Worm (Caenorhabditis elegans) whole organism, L1 larva: ENCODE results near the gene C53A5.17.

Experiments
- C04F5.9 ChIP-seq: sonication (generic microtip); optimal IDR thresholded peaks from 2 replicates; lab custom pipeline; 2016; ENCODE audit warnings: missing genetic modification characterization, missing compliant biosample characterization
- C16A3.4 ChIP-seq: fragments of 150-350 bp; optimal IDR thresholded peaks from 2 replicates; lab custom pipeline; 2014; ENCODE audit warnings: missing biosample characterization, missing genetic modification characterization
- F16B12.6 ChIP-seq: fragments of 150-350 bp; optimal IDR thresholded peaks from 2 replicates; lab custom pipeline; 2014; ENCODE audit warnings: missing biosample characterization, missing genetic modification characterization
- aha-1 ChIP-seq: fragments of 150-350 bp; optimal IDR thresholded peaks from 2 replicates; lab custom pipeline; 2014; ENCODE audit warnings: missing biosample characterization, missing genetic modification characterization
- alr-1 ChIP-seq: fragments of 200-800 bp; sonication (Bioruptor generic); optimal IDR thresholded peaks from 2 replicates; lab custom pipeline; 2018; ENCODE audit warnings: borderline replicate concordance, mild to moderate bottlenecking, missing genetic modification characterization, missing compliant biosample characterization
- aly-2 ChIP-seq: fragments of 150-350 bp; optimal IDR thresholded peaks from 2 replicates; lab custom pipeline; 2014; ENCODE audit warnings: missing biosample characterization, missing genetic modification characterization
- ama-1 ChIP-seq: fragments of 150-350 bp; optimal IDR thresholded peaks from 2 replicates; lab custom pipeline; 2014
- blmp-1 ChIP-seq: fragments of 150-350 bp; optimal IDR thresholded peaks from 2 replicates; lab custom pipeline; 2014; ENCODE audit warnings: missing biosample characterization, missing genetic modification characterization
- ceh-63 ChIP-seq: fragments of 200-800 bp; sonication (Bioruptor generic); optimal IDR thresholded peaks from 2 replicates; lab custom pipeline; 2018; ENCODE audit warnings: mild to moderate bottlenecking, missing genetic modification characterization, missing compliant biosample characterization
- ceh-82 ChIP-seq, 3 experiments: fragments of 150-350 bp in 1 of 3; sonication (generic microtip) in 2 of 3; optimal IDR thresholded peaks; 2 replicates each; lab custom pipeline; 2014 to 2017; ENCODE audit warnings: missing biosample characterization in 3 of 3, missing genetic modification characterization in 3 of 3
- ceh-88 ChIP-seq: fragments of 200-800 bp; sonication (Bioruptor generic); IDR thresholded peaks from 2 replicates; pipeline ENCODE4 v1.3.6; 2022; ENCODE audit warnings: missing genetic modification characterization, missing compliant biosample characterization
- dsc-1 ChIP-seq: sonication (generic microtip); optimal IDR thresholded peaks from 2 replicates; lab custom pipeline; 2016; ENCODE audit warnings: mild to moderate bottlenecking, missing genetic modification characterization, missing compliant biosample characterization
- efl-1 ChIP-seq, 4 experiments: fragments of 150-350 bp; optimal IDR thresholded peaks in 3 of 4; peaks in 1 of 4; 1 replicate in 1 of 4; 2 replicates in 3 of 4; lab custom pipeline; 2014; ENCODE audit warnings: missing biosample characterization in 2 of 4, missing genetic modification characterization in 2 of 4, missing genetic modification reagents in 2 of 4
- egl-13 ChIP-seq: sonication (generic microtip); optimal IDR thresholded peaks from 2 replicates; lab custom pipeline; 2016; ENCODE audit warnings: missing genotype, missing genetic modification reagents, missing genetic modification characterization, missing compliant biosample characterization
- egl-27 ChIP-seq, 2 experiments: fragments of 150-350 bp in 1 of 2; sonication (generic microtip); optimal IDR thresholded peaks; 3 replicates each; lab custom pipeline; 2017 to 2018; ENCODE audit warnings: missing biosample characterization in 2 of 2, missing genetic modification characterization in 2 of 2, missing genetic modification reagents in 2 of 2
- elt-2 ChIP-seq: sonication (generic microtip); optimal IDR thresholded peaks from 2 replicates; lab custom pipeline; 2016; ENCODE audit warnings: missing genetic modification characterization, mild to moderate bottlenecking, inconsistent platforms, missing compliant biosample characterization, missing genetic modification reagents
- ets-5 ChIP-seq: fragments of 200-800 bp; sonication (Bioruptor generic); IDR thresholded peaks from 2 replicates; pipeline ENCODE4 v1.3.6; 2022; ENCODE audit warnings: missing genetic modification characterization, missing compliant biosample characterization
- fkh-4 ChIP-seq: sonication (generic microtip); optimal IDR thresholded peaks from 2 replicates; lab custom pipeline; 2016; ENCODE audit warnings: missing compliant biosample characterization, missing genetic modification characterization, borderline replicate concordance
- hlh-4 ChIP-seq: sonication (generic microtip); optimal IDR thresholded peaks from 2 replicates; lab custom pipeline; 2016; ENCODE audit warnings: mild to moderate bottlenecking, missing genetic modification characterization, missing compliant biosample characterization
- hpl-2 ChIP-seq: fragments of 150-350 bp; optimal IDR thresholded peaks from 2 replicates; lab custom pipeline; 2014; ENCODE audit warnings: missing biosample characterization, missing genetic modification reagents, missing genetic modification characterization
- irx-1 ChIP-seq: sonication (generic microtip); optimal IDR thresholded peaks from 2 replicates; lab custom pipeline; 2016; ENCODE audit warnings: missing genetic modification characterization, missing compliant biosample characterization
- isw-1 ChIP-seq: fragments of 200-800 bp; sonication (Bioruptor generic); IDR thresholded peaks from 2 replicates; pipeline ENCODE4 v1.3.6; 2022; ENCODE audit warnings: missing genetic modification characterization, missing compliant biosample characterization
- jun-1 ChIP-seq: fragments of 150-350 bp; optimal IDR thresholded peaks from 2 replicates; lab custom pipeline; 2014; ENCODE audit warnings: missing biosample characterization, missing genetic modification reagents, missing genetic modification characterization
- lin-35 ChIP-seq, 2 experiments: fragments of 150-350 bp; optimal IDR thresholded peaks; 2 replicates each; lab custom pipeline; 2014; ENCODE audit warnings: missing biosample characterization in 2 of 2, missing genetic modification characterization in 2 of 2, missing genetic modification reagents in 2 of 2
- mab-9 ChIP-seq: fragments of 200-800 bp; sonication (Bioruptor generic); IDR thresholded peaks from 2 replicates; pipeline ENCODE4 v1.3.6; 2022; ENCODE audit warnings: missing genetic modification reagents, missing genetic modification characterization, missing compliant biosample characterization
- mdl-1 ChIP-seq, 2 experiments: fragments of 150-350 bp; optimal IDR thresholded peaks; 2 replicates each; lab custom pipeline; 2014 to 2017; ENCODE audit warnings: missing biosample characterization in 2 of 2, missing genetic modification characterization in 2 of 2, inconsistent platforms in 1 of 2
- mef-2 ChIP-seq: fragments of 150-350 bp; optimal IDR thresholded peaks from 2 replicates; lab custom pipeline; 2014; ENCODE audit warnings: missing biosample characterization, missing genetic modification characterization
- nhr-11 ChIP-seq: fragments of 150-350 bp; optimal IDR thresholded peaks from 2 replicates; lab custom pipeline; 2014; ENCODE audit warnings: missing biosample characterization, missing genetic modification characterization
- nhr-12 ChIP-seq: sonication (generic microtip); optimal IDR thresholded peaks from 2 replicates; lab custom pipeline; 2017; ENCODE audit warnings: missing biosample characterization, missing genetic modification characterization
- nhr-237 ChIP-seq: fragments of 150-350 bp; optimal IDR thresholded peaks from 2 replicates; lab custom pipeline; 2014; ENCODE audit warnings: missing biosample characterization, missing genetic modification characterization
- nhr-28 ChIP-seq: fragments of 150-350 bp; optimal IDR thresholded peaks from 2 replicates; lab custom pipeline; 2014; ENCODE audit warnings: missing biosample characterization, missing genetic modification characterization
- nhr-47 ChIP-seq: sonication (generic microtip); optimal IDR thresholded peaks from 2 replicates; lab custom pipeline; 2016; ENCODE audit warnings: mild to moderate bottlenecking, missing genetic modification characterization, moderate library complexity, missing compliant biosample characterization
- nhr-71 ChIP-seq: sonication (generic microtip); optimal IDR thresholded peaks from 2 replicates; lab custom pipeline; 2016; ENCODE audit warnings: mild to moderate bottlenecking, missing genetic modification characterization, moderate library complexity, missing compliant biosample characterization
- nhr-76 ChIP-seq: sonication (generic microtip); optimal IDR thresholded peaks from 2 replicates; lab custom pipeline; 2017; ENCODE audit warnings: missing biosample characterization, missing genetic modification characterization
- nhr-84 ChIP-seq: sonication (generic microtip); optimal IDR thresholded peaks from 2 replicates; lab custom pipeline; 2017; ENCODE audit warnings: missing biosample characterization, missing genetic modification characterization
- nhr-85 ChIP-seq: sonication (generic microtip); peaks from one replicate; lab custom pipeline; 2016; ENCODE audit warnings: missing genetic modification characterization, inconsistent platforms, missing compliant biosample characterization
- pax-3 ChIP-seq: fragments of 200-800 bp; sonication (Bioruptor generic); optimal IDR thresholded peaks from 2 replicates; lab custom pipeline; 2018; ENCODE audit warnings: mild to moderate bottlenecking, missing genetic modification characterization, moderate library complexity, missing compliant biosample characterization
- rnt-1 ChIP-seq: sonication (generic microtip); optimal IDR thresholded peaks from 2 replicates; lab custom pipeline; 2016; ENCODE audit warnings: mild to moderate bottlenecking, missing genetic modification characterization, moderate library complexity, missing compliant biosample characterization
- skn-1 ChIP-seq: fragments of 150-350 bp; optimal IDR thresholded peaks from 2 replicates; lab custom pipeline; 2014; ENCODE audit warnings: missing biosample characterization, missing genetic modification characterization
- snu-23 ChIP-seq: sonication (generic microtip); optimal IDR thresholded peaks from 2 replicates; lab custom pipeline; 2016; ENCODE audit warnings: missing genetic modification characterization, missing compliant biosample characterization
- sox-4 ChIP-seq: sonication (generic microtip); optimal IDR thresholded peaks from 2 replicates; lab custom pipeline; 2016; ENCODE audit warnings: missing genetic modification characterization, missing compliant biosample characterization
- sptf-1 ChIP-seq: fragments of 150-350 bp; optimal IDR thresholded peaks from 2 replicates; lab custom pipeline; 2014; ENCODE audit warnings: missing biosample characterization, missing genetic modification characterization
- tlp-1 ChIP-seq: fragments of 150-350 bp; optimal IDR thresholded peaks from 2 replicates; lab custom pipeline; 2014; ENCODE audit warnings: missing biosample characterization, missing genetic modification characterization
- unc-30 ChIP-seq: sonication (generic microtip); optimal IDR thresholded peaks from 2 replicates; lab custom pipeline; 2017; ENCODE audit warnings: missing biosample characterization, missing genetic modification characterization
- unc-86 ChIP-seq: sonication (generic microtip); optimal IDR thresholded peaks from 2 replicates; lab custom pipeline; 2016; ENCODE audit warnings: missing genetic modification characterization, missing compliant biosample characterization
- vab-15 ChIP-seq: sonication (generic microtip); optimal IDR thresholded peaks from 2 replicates; lab custom pipeline; 2017; ENCODE audit warnings: missing genotype, mild to moderate bottlenecking, missing genetic modification characterization, missing compliant biosample characterization
- zag-1 ChIP-seq: fragments of 150-350 bp; optimal IDR thresholded peaks from 2 replicates; lab custom pipeline; 2014; ENCODE audit warnings: missing biosample characterization, missing genetic modification characterization
- ztf-11 ChIP-seq, 2 experiments: sonication (generic microtip); optimal IDR thresholded peaks; 2 replicates each; lab custom pipeline; 2016 to 2017; ENCODE audit warnings: missing genetic modification characterization in 2 of 2, missing biosample characterization in 1 of 2, missing compliant biosample characterization in 1 of 2
- ztf-4 ChIP-seq: fragments of 150-350 bp; optimal IDR thresholded peaks from 2 replicates; lab custom pipeline; 2014; ENCODE audit warnings: missing biosample characterization, missing genetic modification characterization

Gene C53A5.17

DNA sequence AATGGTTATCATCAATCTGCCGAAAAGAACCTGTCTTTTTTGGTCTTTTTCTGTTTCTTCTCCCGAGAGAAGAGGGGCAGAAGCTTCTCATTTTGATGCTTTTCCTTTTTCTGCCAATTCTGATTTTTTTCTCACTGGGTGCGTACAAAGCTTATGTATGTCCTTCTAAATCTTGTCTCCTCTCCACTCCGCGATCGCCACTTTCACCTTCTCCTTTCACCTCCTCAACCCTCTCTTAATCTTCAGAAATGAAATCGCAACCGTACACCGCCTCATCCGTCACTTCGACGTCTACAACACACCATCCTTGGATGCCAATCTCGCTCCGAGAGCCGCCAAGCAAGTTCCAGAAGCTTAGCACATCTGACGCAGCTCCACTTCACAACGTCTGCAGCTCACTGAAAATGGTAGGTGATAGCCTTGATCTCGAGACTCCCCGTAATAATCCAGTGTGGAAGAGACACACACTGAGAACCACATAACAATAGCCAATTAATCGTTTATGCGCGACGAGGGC is 12.8 kb downstream of the C53A5.17 start, which contains the start of gene R02D5.1:
R02D5.1 (plus strand) TSS at position 245 of the 517 bp plus-strand sequence.
- TF ChIP-seq nhr-85 (tag; lab: Kevin White, UChicago) (no peak), blmp-1 (tag; lab: Kevin White, UChicago) (peak; percentile 99), unc-86 (tag; lab: Kevin White, UChicago) (no peak)

ce11 chrV:14506713-14507675 is 13.9 kb downstream of the C53A5.17 start:
- TF ChIP-seq snu-23 (peak; percentile 18), unc-30 (tag; lab: Kevin White, UChicago) (no peak), mdl-1 (tag; optimal IDR thresholded peaks at IDR 0.05; lab: Kevin White, UChicago) (no peak), alr-1 (no peak), C16A3.4 (peak; percentile 18), isw-1 (GFP tag; lab: Robert Waterston, UW) (no peak), nhr-237 (tag; lab: Kevin White, UChicago) (no peak), nhr-47 (tag; lab: Kevin White, UChicago) (no peak), ceh-88 (GFP tag; lab: Robert Waterston, UW) (no peak), egl-13 (tag; lab: Kevin White, UChicago) (no peak), jun-1 (no peak), ztf-4 (tag; lab: Kevin White, UChicago) (no peak), hpl-2 (GFP tag; lab: Kevin White, UChicago) (no peak), mab-9 (GFP tag; lab: Robert Waterston, UW) (no peak), dsc-1 (no peak), ceh-63 (GFP tag; lab: Kevin White, UChicago) (no peak), aly-2 (tag; lab: Kevin White, UChicago) (no peak), elt-2 (tag; lab: Kevin White, UChicago) (no peak), aha-1 (no peak), ets-5 (GFP tag; lab: Robert Waterston, UW) (no peak), nhr-84 (tag; lab: Kevin White, UChicago) (no peak), vab-15 (tag; lab: Kevin White, UChicago) (no peak), C04F5.9 (tag; lab: Kevin White, UChicago) (no peak), rnt-1 (tag; lab: Kevin White, UChicago) (peak; percentile 43), unc-86 (tag; lab: Kevin White, UChicago) (no peak), ztf-11 (tag; optimal IDR thresholded peaks at IDR 0.05; lab: Kevin White, UChicago) (no peak), irx-1 (tag; lab: Kevin White, UChicago) (peak; percentile 26), nhr-76 (no peak), sptf-1 (tag; lab: Kevin White, UChicago) (no peak), pax-3 (tag; lab: Kevin White, UChicago) (no peak), zag-1 (no peak), nhr-71 (tag; lab: Kevin White, UChicago) (peak; percentile 27), sox-4 (tag; lab: Kevin White, UChicago) (no peak), nhr-12 (no peak), nhr-28 (tag; lab: Kevin White, UChicago) (no peak), mef-2 (tag; lab: Kevin White, UChicago) (no peak), ama-1 (lab: Kevin White, UChicago) (no peak), F16B12.6 (no peak), hlh-4 (tag; lab: Kevin White, UChicago) (no peak), ceh-82 (tag; optimal IDR thresholded peaks at IDR 0.05; lab: Kevin White, UChicago) (no peak), lin-35 (GFP tag; optimal IDR thresholded peaks at IDR 0.05; lab: Kevin White, UChicago) (no peak), fkh-4 (no peak), skn-1 (tag; lab: Kevin White, UChicago) (no peak), nhr-11 (tag; lab: Kevin White, UChicago) (no peak), egl-27 (tag; optimal IDR thresholded peaks at IDR 0.05; lab: Kevin White, UChicago) (no peak), tlp-1 (tag; lab: Kevin White, UChicago) (peak; percentile 89), efl-1 (optimal IDR thresholded peaks at IDR 0.05; lab: Kevin White, UChicago) (no peak), efl-1 (GFP tag; optimal IDR thresholded peaks at IDR 0.05 in 1 of 2; lab: Kevin White, UChicago) (peak in 1 of 2 experiments; percentile 90)
